Worm (Caenorhabditis elegans): ENCODE results near the gene H04M03.3.

- TF ChIP-seq madf-9 (GFP tag; conservative IDR thresholded peaks at IDR 0.05) = no peak
- TF ChIP-seq lin-13 (GFP tag; optimal IDR thresholded peaks at IDR 0.05) = no peak
- no peak for TF ChIP-seq lsy-2 (tag; optimal IDR thresholded peaks at IDR 0.05)
- no peak for TF ChIP-seq nhr-77 (tag; optimal IDR thresholded peaks at IDR 0.05)
- no peak for TF ChIP-seq unc-39 (tag; optimal IDR thresholded peaks at IDR 0.05)
- TF ChIP-seq nhr-6 (tag; optimal IDR thresholded peaks at IDR 0.05) = no peak
- no peak for TF ChIP-seq F49E8.2 (tag; optimal IDR thresholded peaks at IDR 0.05; ENCODE audit: borderline replicate concordance)
- no peak for TF ChIP-seq nhr-11 (tag; optimal IDR thresholded peaks at IDR 0.05)
- TF ChIP-seq ceh-62 (tag; optimal IDR thresholded peaks at IDR 0.05) = no peak
- TF ChIP-seq pqm-1 (tag; optimal IDR thresholded peaks at IDR 0.05) = no peak
- no peak for TF ChIP-seq ama-1 (optimal IDR thresholded peaks at IDR 0.05)
- no peak for TF ChIP-seq snpc-4 (tag; optimal IDR thresholded peaks at IDR 0.05)
Observed at ce11 chrIV:5923112-5923511, 31.7 kb downstream of the H04M03.3 start.

Measured in whole organism, L4 larva.